Fruit fly (Drosophila melanogaster): ENCODE measurements around the gene CG42507.

Gene CG42507

dm6 chr3L:14775711-14776660, 18.2 kb upstream of the CG42507 start, which contains the start of gene mop (continued):
- no peak for TF ChIP-seq bowl (GFP tag; IDR thresholded peaks at IDR 0.05)
- TF ChIP-seq CoRest (tag; optimal IDR thresholded peaks at IDR 0.05): peak; percentile 12
- no peak for TF ChIP-seq Dip2 (GFP tag; IDR thresholded peaks at IDR 0.05)
- TF ChIP-seq HLH3B (GFP tag; IDR thresholded peaks at IDR 0.05): peak; percentile 48
- no peak for TF ChIP-seq CG10321 (GFP tag; IDR thresholded peaks at IDR 0.05)
- no peak for TF ChIP-seq CG34224 (GFP tag; IDR thresholded peaks at IDR 0.05; ENCODE audit: partially characterized antibody)
- TF ChIP-seq CG13123 (GFP tag; optimal IDR thresholded peaks at IDR 0.05): no peak
- peak; percentile 56; the same call in 1 of the 3 replicates for TF ChIP-seq jigr1 (GFP tag; IDR thresholded peaks at IDR 0.05)
- no peak for TF ChIP-seq CG30431 (GFP tag; optimal IDR thresholded peaks at IDR 0.05)
- TF ChIP-seq salm (tag; optimal IDR thresholded peaks at IDR 0.05): no peak
- TF ChIP-seq CG42726 (GFP tag; IDR thresholded peaks at IDR 0.05; ENCODE audit: partially characterized antibody): no peak
- TF ChIP-seq CG5245 (GFP tag; optimal IDR thresholded peaks at IDR 0.05): no peak
- TF ChIP-seq zfh1 (GFP tag; IDR thresholded peaks at IDR 0.05): 0 out of 3 replicates have a peak, but pooled peaks have one; percentile 19
- TF ChIP-seq lov (optimal IDR thresholded peaks at IDR 0.05): no peak
- TF ChIP-seq lov (GFP tag; IDR thresholded peaks at IDR 0.05): no peak
- peak; percentile 51 for TF ChIP-seq Ada2b (GFP tag; IDR thresholded peaks at IDR 0.05)
- TF ChIP-seq CG4424 (GFP tag; optimal IDR thresholded peaks at IDR 0.05): peak; percentile 31
- TF ChIP-seq CG1647 (GFP tag; optimal IDR thresholded peaks at IDR 0.05): no peak
- peak; percentile 23 for TF ChIP-seq ems (GFP tag; optimal IDR thresholded peaks at IDR 0.05)
- no peak for TF ChIP-seq CG3407 (GFP tag; optimal IDR thresholded peaks at IDR 0.05)
- TF ChIP-seq Six4 (GFP tag; optimal IDR thresholded peaks at IDR 0.05): peak; percentile 9
- no peak for TF ChIP-seq CG8944 (GFP tag; optimal IDR thresholded peaks at IDR 0.05)
- TF ChIP-seq CHES-1-like (GFP tag; optimal IDR thresholded peaks at IDR 0.05): no peak
- 0 out of 2 replicates have a peak, but pooled peaks have one; percentile 9 for TF ChIP-seq Nf-YA (GFP tag; IDR thresholded peaks at IDR 0.05)
- TF ChIP-seq CG10959 (GFP tag; IDR thresholded peaks at IDR 0.05): 0 out of 2 replicates have a peak, but pooled peaks have one; percentile 20
- TF ChIP-seq sqz (GFP tag; optimal IDR thresholded peaks at IDR 0.05): no peak
- TF ChIP-seq Taf1 (GFP tag; IDR thresholded peaks at IDR 0.05): no peak
- no peak for TF ChIP-seq Gsc (GFP tag; IDR thresholded peaks at IDR 0.05)
- TF ChIP-seq gem (tag; optimal IDR thresholded peaks at IDR 0.05): no peak
- TF ChIP-seq CG13775 (GFP tag; optimal IDR thresholded peaks at IDR 0.05): peak; percentile 21
- TF ChIP-seq CG12104 (GFP tag; optimal IDR thresholded peaks at IDR 0.05): peak; percentile 59
- peak; percentile 58; the same call in 1 of the 2 replicates for TF ChIP-seq CG32772 (GFP tag; IDR thresholded peaks at IDR 0.05)
- TF ChIP-seq mirr (GFP tag; optimal IDR thresholded peaks at IDR 0.05): no peak
- TF ChIP-seq cad (GFP tag; optimal IDR thresholded peaks at IDR 0.05): no peak
- peak; percentile 37 for TF ChIP-seq sisA (GFP tag; IDR thresholded peaks at IDR 0.05)
- TF ChIP-seq CG1024 (GFP tag; IDR thresholded peaks at IDR 0.05): no peak
- TF ChIP-seq Atf-2 (GFP tag; optimal IDR thresholded peaks at IDR 0.05): no peak
- TF ChIP-seq CG18619 (GFP tag; optimal IDR thresholded peaks at IDR 0.05): no peak
- no peak for TF ChIP-seq CG31365 (tag; optimal IDR thresholded peaks at IDR 0.05)
- peak; percentile 61; the same call in 1 of the 2 replicates for TF ChIP-seq amos (GFP tag; IDR thresholded peaks at IDR 0.05; ENCODE audit: partially characterized antibody)
- TF ChIP-seq CG16813 (GFP tag; IDR thresholded peaks at IDR 0.05; ENCODE audit: partially characterized antibody): peak; percentile 39; the same call in 1 of the 3 replicates
- TF ChIP-seq CG34376 (GFP tag; optimal IDR thresholded peaks at IDR 0.05): no peak
- TF ChIP-seq caup (GFP tag; optimal IDR thresholded peaks at IDR 0.05; ENCODE audit: severe bottlenecking): peak; percentile 4
- TF ChIP-seq schlank (tag; optimal IDR thresholded peaks at IDR 0.05): no peak
- TF ChIP-seq gcm2 (GFP tag; optimal IDR thresholded peaks at IDR 0.05): no peak
- no peak for TF ChIP-seq Hey (tag; optimal IDR thresholded peaks at IDR 0.05)
- TF ChIP-seq CG9932 (GFP tag; IDR thresholded peaks at IDR 0.05): peak; percentile 66
- 0 out of 2 replicates have a peak, but pooled peaks have one; percentile 32 for TF ChIP-seq danr (GFP tag; IDR thresholded peaks at IDR 0.05)
- no peak for TF ChIP-seq dan (GFP tag; IDR thresholded peaks at IDR 0.05)
